Worm (Caenorhabditis elegans): ENCODE results near the gene vap-2.

ce11 chrX:10804441-10804840, 12.1 kb upstream of the vap-2 start, which contains the start of gene F31B12.4:
- no peak for TF ChIP-seq cog-1 (tag; optimal IDR thresholded peaks at IDR 0.05)
- no peak for TF ChIP-seq T22C8.4 (GFP tag; IDR thresholded peaks at IDR 0.05)
- no peak for TF ChIP-seq flt-1 (GFP tag; IDR thresholded peaks at IDR 0.05)
- no peak for TF ChIP-seq klf-2 (GFP tag; conservative IDR thresholded peaks at IDR 0.05)
- TF ChIP-seq ztf-23 (GFP tag; IDR thresholded peaks at IDR 0.05) = no peak
- no peak for TF ChIP-seq ref-1 (GFP tag; conservative IDR thresholded peaks at IDR 0.05)
- no peak for TF ChIP-seq tab-1 (GFP tag; IDR thresholded peaks at IDR 0.05)
